Fruit fly (Drosophila melanogaster): ENCODE measurements around the gene bwa.

bwa gene

DNA sequence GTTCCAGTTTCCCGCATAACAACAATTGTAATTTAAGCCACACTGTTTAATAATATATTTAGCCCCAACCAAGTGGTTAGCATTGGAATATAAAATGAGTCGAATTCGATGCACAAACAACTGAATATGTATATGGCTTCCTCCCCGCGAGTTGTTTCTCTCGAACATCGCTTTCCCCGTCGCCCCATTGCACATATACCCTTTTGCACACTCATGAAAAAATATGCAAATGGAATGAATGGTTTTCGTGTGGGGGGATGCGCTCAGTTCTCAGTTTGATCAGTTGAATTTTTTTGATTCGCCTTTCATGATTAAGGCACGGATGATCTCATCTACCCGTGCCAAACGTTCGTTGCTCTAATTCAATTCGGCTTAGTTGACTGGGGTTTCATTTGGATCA, 14.6 kb downstream of the bwa start:
- TF ChIP-seq CG14711 (tag; optimal IDR thresholded peaks at IDR 0.05) = no peak
- TF ChIP-seq Clk (GFP tag; optimal IDR thresholded peaks at IDR 0.05) = no peak
- TF ChIP-seq tj (GFP tag; optimal IDR thresholded peaks at IDR 0.05) = peak; percentile 55
- no peak for TF ChIP-seq pad (GFP tag; optimal IDR thresholded peaks at IDR 0.05)
- TF ChIP-seq CG12768 (GFP tag; optimal IDR thresholded peaks at IDR 0.05) = peak; percentile 17
- peak; percentile 72 for TF ChIP-seq kay (GFP tag; ENCODE audit: borderline replicate concordance)
- TF ChIP-seq bab1 (GFP tag; optimal IDR thresholded peaks at IDR 0.05) = no peak

- TF ChIP-seq ovo (GFP tag; optimal IDR thresholded peaks at IDR 0.05) (peak; percentile 39), cnc (optimal IDR thresholded peaks at IDR 0.05) (no peak)
Observed at dm6 chr2L:20082155-20082964, 16.2 kb downstream of the bwa start.

- TF ChIP-seq cnc (optimal IDR thresholded peaks at IDR 0.05) (no peak), ovo (GFP tag; optimal IDR thresholded peaks at IDR 0.05) (no peak), kay (GFP tag; ENCODE audit: borderline replicate concordance) (peak; percentile 60), Mnt (GFP tag; optimal IDR thresholded peaks at IDR 0.05) (no peak), Crg-1 (GFP tag; optimal IDR thresholded peaks at IDR 0.05) (no peak), toe (GFP tag; optimal IDR thresholded peaks at IDR 0.05) (peak; percentile 7), CG11617 (GFP tag; optimal IDR thresholded peaks at IDR 0.05) (peak; percentile 10), pad (GFP tag; optimal IDR thresholded peaks at IDR 0.05) (peak; percentile 77), CG7045 (GFP tag; optimal IDR thresholded peaks at IDR 0.05) (peak; percentile 12), tj (GFP tag; optimal IDR thresholded peaks at IDR 0.05) (peak; percentile 93), CG7101 (tag; optimal IDR thresholded peaks at IDR 0.05) (peak; percentile 58), CG5204 (GFP tag; optimal IDR thresholded peaks at IDR 0.05) (no peak), CG14711 (tag; optimal IDR thresholded peaks at IDR 0.05) (peak; percentile 48), Clk (GFP tag; optimal IDR thresholded peaks at IDR 0.05) (peak; percentile 42), CG33017 (tag; optimal IDR thresholded peaks at IDR 0.05) (peak; percentile 47)
Observed at dm6 chr2L:20082965-20083855, 17.0 kb downstream of the bwa start.

dm6 chr2L:20084068-20084651, 18.0 kb downstream of the bwa start:
- TF ChIP-seq pad (GFP tag; optimal IDR thresholded peaks at IDR 0.05) (peak; percentile 42), Mnt (GFP tag; optimal IDR thresholded peaks at IDR 0.05) (peak; percentile 67), cic (GFP tag; optimal IDR thresholded peaks at IDR 0.05) (no peak), bab1 (GFP tag; optimal IDR thresholded peaks at IDR 0.05) (no peak)

- peak; percentile 91 for TF ChIP-seq tj (GFP tag; optimal IDR thresholded peaks at IDR 0.05)
- TF ChIP-seq CG1620 (GFP tag; optimal IDR thresholded peaks at IDR 0.05) = peak; percentile 92
- peak; percentile 98 for TF ChIP-seq cic (GFP tag; optimal IDR thresholded peaks at IDR 0.05)
- TF ChIP-seq CG5204 (GFP tag; optimal IDR thresholded peaks at IDR 0.05) = peak; percentile 98
- peak; percentile 92 for TF ChIP-seq Crg-1 (GFP tag; optimal IDR thresholded peaks at IDR 0.05)
- peak; percentile 96 for TF ChIP-seq Clk (GFP tag; optimal IDR thresholded peaks at IDR 0.05)
- peak; percentile 98 for TF ChIP-seq CG33017 (tag; optimal IDR thresholded peaks at IDR 0.05)
- TF ChIP-seq bab1 (GFP tag; optimal IDR thresholded peaks at IDR 0.05) = peak; percentile 97
- no peak for TF ChIP-seq cnc (optimal IDR thresholded peaks at IDR 0.05)
- peak; percentile 93 for TF ChIP-seq pad (GFP tag; optimal IDR thresholded peaks at IDR 0.05)
- TF ChIP-seq CG11617 (GFP tag; optimal IDR thresholded peaks at IDR 0.05) = peak; percentile 98
- TF ChIP-seq CG7101 (tag; optimal IDR thresholded peaks at IDR 0.05) = peak; percentile 98
- peak; percentile 99 for TF ChIP-seq kay (GFP tag; ENCODE audit: borderline replicate concordance)
- peak; percentile 98 for TF ChIP-seq Hr96 (GFP tag; optimal IDR thresholded peaks at IDR 0.05)
- peak; percentile 91 for TF ChIP-seq CG14711 (tag; optimal IDR thresholded peaks at IDR 0.05)
- peak; percentile 95 for TF ChIP-seq ovo (GFP tag; optimal IDR thresholded peaks at IDR 0.05)
- TF ChIP-seq CG12768 (GFP tag; optimal IDR thresholded peaks at IDR 0.05) = peak; percentile 98
- TF ChIP-seq CG7045 (GFP tag; optimal IDR thresholded peaks at IDR 0.05) = peak; percentile 98
- peak; percentile 96 for TF ChIP-seq Mnt (GFP tag; optimal IDR thresholded peaks at IDR 0.05)
- TF ChIP-seq toe (GFP tag; optimal IDR thresholded peaks at IDR 0.05) = peak; percentile 98
Observed at dm6 chr2L:20084785-20085555, 18.8 kb downstream of the bwa start, which contains the start of gene fok. TSS of gene fok (minus strand) at chr2L:20085070.

All from whole organism, adult.